Fruit fly (Drosophila melanogaster): ENCODE data around the gene CG4025.
A peak's percentile ranks its signal among the peaks of the same experiment; 100 is the strongest.

CG4025 gene

DNA sequence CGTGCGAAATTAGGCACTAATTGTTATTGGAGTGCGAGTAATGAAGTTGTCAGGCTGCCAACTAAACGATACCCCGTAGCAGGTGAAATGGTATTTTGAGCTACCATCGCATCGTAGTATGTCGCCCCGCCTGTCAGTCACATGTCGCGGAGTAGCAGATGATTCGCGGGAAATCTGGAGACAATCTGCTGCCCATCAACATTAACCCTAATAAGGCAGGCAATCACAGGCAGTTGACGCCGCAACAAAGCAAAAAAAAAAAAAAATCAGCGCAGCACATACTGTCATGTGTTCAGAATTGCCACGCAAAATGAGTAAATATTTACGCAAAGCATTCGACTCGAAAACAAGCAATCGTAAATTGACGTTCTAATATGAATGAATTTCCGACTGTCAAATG is 27.1 kb downstream of the CG4025 start:
- TF ChIP-seq fkh (GFP tag; optimal IDR thresholded peaks at IDR 0.05) (peak; percentile 51), salr (GFP tag; optimal IDR thresholded peaks at IDR 0.05) (no peak)

dm6 chrX:2104365-2104764 is 27.6 kb downstream of the CG4025 start:
- TF ChIP-seq dac (GFP tag; optimal IDR thresholded peaks at IDR 0.05): no peak
- no peak for TF ChIP-seq topi (GFP tag; optimal IDR thresholded peaks at IDR 0.05)
- TF ChIP-seq Hr39 (GFP tag; optimal IDR thresholded peaks at IDR 0.05): no peak
- TF ChIP-seq Smox (GFP tag; optimal IDR thresholded peaks at IDR 0.05): no peak
- TF ChIP-seq CG6276 (GFP tag; optimal IDR thresholded peaks at IDR 0.05): no peak
- TF ChIP-seq CG11902 (GFP tag; optimal IDR thresholded peaks at IDR 0.05): no peak
- TF ChIP-seq CG16779 (tag; optimal IDR thresholded peaks at IDR 0.05): no peak
- TF ChIP-seq Sox15 (GFP tag; optimal IDR thresholded peaks at IDR 0.05): no peak
- no peak for TF ChIP-seq Blimp-1 (GFP tag; optimal IDR thresholded peaks at IDR 0.05)
- TF ChIP-seq Hr38 (GFP tag; optimal IDR thresholded peaks at IDR 0.05): no peak
- no peak for TF ChIP-seq Gug (GFP tag; IDR thresholded peaks at IDR 0.05)
- no peak for TF ChIP-seq Sox102F (GFP tag; optimal IDR thresholded peaks at IDR 0.05)
- no peak for TF ChIP-seq CG7368 (GFP tag; optimal IDR thresholded peaks at IDR 0.05)
- TF ChIP-seq svp (GFP tag): no peak

DNA sequence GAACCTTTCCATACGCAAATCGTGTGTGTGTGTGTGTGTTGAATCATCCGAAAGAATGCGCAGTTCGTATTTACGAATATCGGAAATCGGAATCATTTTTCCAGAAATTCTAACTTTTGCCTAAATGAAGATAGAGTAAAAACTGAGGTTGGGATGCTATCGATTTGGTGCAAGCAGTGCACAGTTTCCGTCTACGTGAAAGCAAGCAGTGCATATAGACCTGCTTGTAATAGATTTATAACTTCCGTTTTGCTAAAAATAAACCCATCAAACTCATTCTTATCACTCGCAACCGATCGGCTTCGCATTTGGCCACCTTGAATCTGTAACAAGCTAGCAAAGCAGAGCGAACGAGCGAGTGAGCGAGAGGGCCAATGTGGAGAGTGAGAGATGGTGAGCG is 29.6 kb downstream of the CG4025 start:
- TF ChIP-seq CG34406 (GFP tag; optimal IDR thresholded peaks at IDR 0.05) (no peak), acj6 (GFP tag; optimal IDR thresholded peaks at IDR 0.05) (no peak), achi (GFP tag; optimal IDR thresholded peaks at IDR 0.05) (no peak), net (GFP tag; optimal IDR thresholded peaks at IDR 0.05) (no peak), CG6808 (GFP tag; optimal IDR thresholded peaks at IDR 0.05) (no peak), vri (GFP tag; optimal IDR thresholded peaks at IDR 0.05) (no peak), spab (GFP tag; optimal IDR thresholded peaks at IDR 0.05) (no peak), Blimp-1 (GFP tag; optimal IDR thresholded peaks at IDR 0.05) (no peak), CG6163 (GFP tag; IDR thresholded peaks at IDR 0.05) (no peak), svp (GFP tag) (no peak), CG8319 (GFP tag; optimal IDR thresholded peaks at IDR 0.05) (no peak), Sox14 (GFP tag; optimal IDR thresholded peaks at IDR 0.05) (no peak), CG10631 (GFP tag; optimal IDR thresholded peaks at IDR 0.05) (no peak)

DNA sequence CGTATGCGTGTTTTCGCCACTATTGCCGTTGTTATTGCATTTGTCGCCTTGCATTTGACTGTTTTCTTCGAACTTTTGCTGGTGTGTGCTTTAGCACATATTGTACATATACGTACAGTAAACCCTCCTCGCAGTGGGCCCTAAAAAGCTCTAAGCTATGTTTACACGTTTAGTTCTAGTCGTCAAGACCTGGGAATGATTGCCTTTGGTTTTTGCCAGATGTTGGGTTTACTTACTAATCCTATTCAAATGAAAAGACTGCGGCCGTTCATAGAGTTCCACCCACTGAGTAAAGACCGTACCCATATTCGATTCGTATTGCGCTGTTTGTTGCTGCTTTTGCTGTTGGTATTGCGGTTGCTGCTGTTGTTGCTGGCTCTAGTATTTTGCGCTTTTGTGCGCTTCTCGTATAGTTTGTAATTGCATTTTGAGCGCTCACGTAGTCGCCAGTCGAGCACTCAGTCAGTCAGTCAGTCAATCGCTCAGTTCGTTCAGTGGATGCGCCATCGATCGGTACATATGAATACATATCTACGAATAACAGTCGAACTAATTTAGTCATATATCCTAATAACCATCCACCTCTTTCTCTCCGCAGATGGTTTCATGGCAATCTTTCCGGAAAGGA is 31.1 kb downstream of the CG4025 start:
- TF ChIP-seq Gug (GFP tag; IDR thresholded peaks at IDR 0.05) (peak; percentile 69), CG6854 (GFP tag; optimal IDR thresholded peaks at IDR 0.05) (no peak), pdm3 (GFP tag; optimal IDR thresholded peaks at IDR 0.05) (peak; percentile 68), CG31627 (GFP tag; optimal IDR thresholded peaks at IDR 0.05) (peak; percentile 23), CG1621 (tag; optimal IDR thresholded peaks at IDR 0.05) (no peak), Eip75B (GFP tag; optimal IDR thresholded peaks at IDR 0.05) (no peak), spab (GFP tag; optimal IDR thresholded peaks at IDR 0.05) (no peak), CG9139 (GFP tag; optimal IDR thresholded peaks at IDR 0.05) (no peak), CG11762 (GFP tag; optimal IDR thresholded peaks at IDR 0.05; ENCODE audit: insufficient read depth) (no peak), fkh (GFP tag; optimal IDR thresholded peaks at IDR 0.05) (no peak), Eip93F (GFP tag; optimal IDR thresholded peaks at IDR 0.05) (no peak), CG32006 (GFP tag; optimal IDR thresholded peaks at IDR 0.05) (peak; percentile 84), CG11294 (GFP tag; IDR thresholded peaks at IDR 0.05) (peak; percentile 86), ss (GFP tag; optimal IDR thresholded peaks at IDR 0.05) (no peak), CG10669 (GFP tag; optimal IDR thresholded peaks at IDR 0.05) (no peak), acj6 (GFP tag; optimal IDR thresholded peaks at IDR 0.05) (peak; percentile 36), Hr38 (GFP tag; optimal IDR thresholded peaks at IDR 0.05) (no peak), Hr4 (GFP tag; optimal IDR thresholded peaks at IDR 0.05) (peak; percentile 85), CG15336 (GFP tag; IDR thresholded peaks at IDR 0.05) (peak; percentile 90), CG8119 (GFP tag; IDR thresholded peaks at IDR 0.05) (peak; percentile 84), svp (GFP tag) (peak; percentile 9), CG11902 (GFP tag; optimal IDR thresholded peaks at IDR 0.05) (no peak), Hr39 (GFP tag; optimal IDR thresholded peaks at IDR 0.05) (peak; percentile 35), esn (GFP tag; optimal IDR thresholded peaks at IDR 0.05) (peak; percentile 12), CG3919 (GFP tag; optimal IDR thresholded peaks at IDR 0.05) (peak; percentile 24), fd59A (GFP tag; optimal IDR thresholded peaks at IDR 0.05) (no peak), salr (GFP tag; optimal IDR thresholded peaks at IDR 0.05) (peak in 1 of 2 experiments; percentile 20), Sox14 (GFP tag; optimal IDR thresholded peaks at IDR 0.05) (peak; percentile 23), cyc (GFP tag; optimal IDR thresholded peaks at IDR 0.05) (no peak)
